Fruit fly (Drosophila melanogaster): Measurements from ENCODE around the gene raskol.

raskol gene

dm6 chrX:17780295-17780694 lies 70.4 kb downstream of the raskol start (continued):
- TF ChIP-seq Oli (tag; optimal IDR thresholded peaks at IDR 0.05) (peak; percentile 65), CG12155 (GFP tag; optimal IDR thresholded peaks at IDR 0.05) (no peak), dm (GFP tag; optimal IDR thresholded peaks at IDR 0.05) (no peak), CG8944 (GFP tag; optimal IDR thresholded peaks at IDR 0.05) (peak; percentile 49), CG34422 (GFP tag; IDR thresholded peaks at IDR 0.05) (no peak), CG2712 (tag; optimal IDR thresholded peaks at IDR 0.05) (peak; percentile 74), CG12659 (GFP tag; optimal IDR thresholded peaks at IDR 0.05) (peak; percentile 14), Bdp1 (GFP tag; optimal IDR thresholded peaks at IDR 0.05) (no peak), grn (GFP tag; optimal IDR thresholded peaks at IDR 0.05) (no peak), CG14860 (GFP tag; IDR thresholded peaks at IDR 0.05; ENCODE audit: partially characterized antibody) (no peak), CG11695 (GFP tag; IDR thresholded peaks at IDR 0.05) (0 out of 3 replicates have a peak, but pooled peaks have one; percentile 43), CG15011 (GFP tag; optimal IDR thresholded peaks at IDR 0.05) (no peak), her (GFP tag; optimal IDR thresholded peaks at IDR 0.05) (no peak), CG15073 (GFP tag; optimal IDR thresholded peaks at IDR 0.05) (no peak), CG15514 (GFP tag; optimal IDR thresholded peaks at IDR 0.05) (no peak), disco-r (GFP tag; optimal IDR thresholded peaks at IDR 0.05) (no peak), tap (tag; optimal IDR thresholded peaks at IDR 0.05) (peak; percentile 0), CG3847 (GFP tag; IDR thresholded peaks at IDR 0.05) (0 out of 2 replicates have a peak, but pooled peaks have one; percentile 19), dysf (GFP tag; IDR thresholded peaks at IDR 0.05) (peak; percentile 40; the same call in 1 of the 3 replicates), Rx (GFP tag; IDR thresholded peaks at IDR 0.05) (no peak), Vsx1 (GFP tag; optimal IDR thresholded peaks at IDR 0.05) (no peak), az2 (GFP tag; optimal IDR thresholded peaks at IDR 0.05) (peak; percentile 30), CG18599 (GFP tag; optimal IDR thresholded peaks at IDR 0.05) (peak; percentile 2), CG1832 (GFP tag; optimal IDR thresholded peaks at IDR 0.05) (no peak), CG4404 (GFP tag; IDR thresholded peaks at IDR 0.05) (peak; percentile 30; the same call in 1 of the 2 replicates), nerfin-2 (GFP tag; IDR thresholded peaks at IDR 0.05; ENCODE audit: partially characterized antibody) (no peak), stc (GFP tag; IDR thresholded peaks at IDR 0.05) (no peak), ind (GFP tag; optimal IDR thresholded peaks at IDR 0.05) (peak; percentile 24), hth (optimal IDR thresholded peaks at IDR 0.05) (no peak), CG30431 (GFP tag; optimal IDR thresholded peaks at IDR 0.05) (peak; percentile 27), CG17328 (GFP tag; IDR thresholded peaks at IDR 0.05) (0 out of 2 replicates have a peak, but pooled peaks have one; percentile 22), Nf-YC (tag; optimal IDR thresholded peaks at IDR 0.05) (no peak), bsh (GFP tag; optimal IDR thresholded peaks at IDR 0.05) (peak in 1 of 2 experiments; percentile 63), kah (GFP tag; optimal IDR thresholded peaks at IDR 0.05) (no peak), otp (GFP tag; IDR thresholded peaks at IDR 0.05) (no peak), D19B (GFP tag; optimal IDR thresholded peaks at IDR 0.05) (no peak), Deaf1 (tag; optimal IDR thresholded peaks at IDR 0.05) (no peak), chinmo (GFP tag; IDR thresholded peaks at IDR 0.05; ENCODE audit: partially characterized antibody) (no peak), slou (GFP tag; optimal IDR thresholded peaks at IDR 0.05) (no peak), salm (tag; optimal IDR thresholded peaks at IDR 0.05) (no peak), oc (tag; optimal IDR thresholded peaks at IDR 0.05) (no peak), CG5245 (GFP tag; optimal IDR thresholded peaks at IDR 0.05) (peak; percentile 7), CG10654 (GFP tag; optimal IDR thresholded peaks at IDR 0.05) (peak; percentile 16), chn (GFP tag; optimal IDR thresholded peaks at IDR 0.05) (peak; percentile 40), rib (GFP tag; IDR thresholded peaks at IDR 0.05) (no peak), CG16815 (GFP tag; optimal IDR thresholded peaks at IDR 0.05) (peak; percentile 34), CG1529 (GFP tag; optimal IDR thresholded peaks at IDR 0.05) (peak; percentile 21), Hr51 (GFP tag; optimal IDR thresholded peaks at IDR 0.05) (peak in 1 of 2 experiments; percentile 55), toy (GFP tag; IDR thresholded peaks at IDR 0.05) (no peak), NFAT (GFP tag; IDR thresholded peaks at IDR 0.05) (no peak), ssp (GFP tag; IDR thresholded peaks at IDR 0.05) (peak; percentile 21; the same call in 1 of the 2 replicates)
